Worm (Caenorhabditis elegans) whole organism, L4 larva: Measurements from ENCODE around the gene C31G12.1.

Source experiments
- ceh-28 ChIP-seq: fragments of 150-350 bp; optimal IDR thresholded peaks from 2 replicates; lab custom pipeline; 2014; ENCODE audit warnings: missing biosample characterization, missing genetic modification reagents, missing genetic modification characterization
- dmd-6 ChIP-seq: fragments of 200-800 bp; sonication (Bioruptor generic); IDR thresholded peaks from 2 replicates; pipeline ENCODE4 v1.3.6; 2022; ENCODE audit warnings: missing genetic modification reagents, missing genetic modification characterization, missing compliant biosample characterization
- jun-1 ChIP-seq: fragments of 150-350 bp; optimal IDR thresholded peaks from 2 replicates; lab custom pipeline; 2014; ENCODE audit warnings: missing biosample characterization, missing genetic modification reagents, missing genetic modification characterization
- pha-4 ChIP-seq, 2 experiments: fragments of 150-350 bp in 1 of 2; fragments of 200-800 bp in 1 of 2; sonication (Bioruptor generic) in 1 of 2; IDR thresholded peaks in 1 of 2; optimal IDR thresholded peaks in 1 of 2; 2 replicates each; pipeline versions ENCODE4 v1.3.6 to Lab custom; 2014 to 2022; ENCODE audit warnings: missing genetic modification characterization in 2 of 2, missing genetic modification reagents in 2 of 2, missing biosample characterization in 1 of 2, missing compliant biosample characterization in 1 of 2
- tag-97 ChIP-seq: fragments of 200-800 bp; sonication (Bioruptor generic); IDR thresholded peaks from 2 replicates; pipeline ENCODE4 v1.3.6; 2022; ENCODE audit warnings: missing genetic modification characterization, missing compliant biosample characterization

- TF ChIP-seq jun-1, result no peak
- no peak for TF ChIP-seq pha-4 (GFP tag; IDR thresholded peaks at IDR 0.05; lab: Robert Waterston, UW)
- TF ChIP-seq pha-4 (tag; optimal IDR thresholded peaks at IDR 0.05; lab: Kevin White, UChicago), result no peak
- no peak for TF ChIP-seq tag-97 (GFP tag; lab: Robert Waterston, UW)
- no peak for TF ChIP-seq dmd-6 (GFP tag; lab: Robert Waterston, UW)
- no peak for TF ChIP-seq ceh-28 (tag; lab: Kevin White, UChicago)
These were observed 1.1 kb upstream of the C31G12.1 start, which contains the start of gene C31G12.4 for ce11 chrV:18178659-18179058.
